Worm (Caenorhabditis elegans): ENCODE measurements around the gene tbce-1.

The tbce-1 gene

ce11 chrIV:8294650-8295049, at the start of gene tbce-1:
Gene tbce-1, plus strand, starts transcription at chrIV:8294690.
- 0 out of 2 replicates have a peak, but pooled peaks have one; percentile 62 for TF ChIP-seq zfp-3 (GFP tag; conservative IDR thresholded peaks at IDR 0.05)
- no peak for TF ChIP-seq php-3 (GFP tag; IDR thresholded peaks at IDR 0.05)

ce11 chrIV:8247341-8247740, 47.1 kb upstream of the tbce-1 start:
- no peak for TF ChIP-seq daf-16 (GFP tag; optimal IDR thresholded peaks at IDR 0.05)
- no peak for TF ChIP-seq daf-16 (tag; optimal IDR thresholded peaks at IDR 0.05)
- TF ChIP-seq aha-1 (tag): peak; percentile 31
- no peak for TF ChIP-seq nhr-48 (tag; optimal IDR thresholded peaks at IDR 0.05)
- no peak for TF ChIP-seq nhr-77 (tag; optimal IDR thresholded peaks at IDR 0.05)
- no peak for TF ChIP-seq lir-3 (tag; optimal IDR thresholded peaks at IDR 0.05)

ce11 chrIV:8251346-8251745, 43.1 kb upstream of the tbce-1 start:
- no peak for TF ChIP-seq vab-7 (GFP tag; IDR thresholded peaks at IDR 0.05)
- no peak for TF ChIP-seq spr-1 (tag; optimal IDR thresholded peaks at IDR 0.05)
- no peak for TF ChIP-seq lim-7 (GFP tag; IDR thresholded peaks at IDR 0.05)
- TF ChIP-seq rbr-2 (tag; optimal IDR thresholded peaks at IDR 0.05): no peak
- no peak for TF ChIP-seq nhr-48 (tag; optimal IDR thresholded peaks at IDR 0.05)
- no peak for TF ChIP-seq hif-1 (tag; optimal IDR thresholded peaks at IDR 0.05)
- no peak for TF ChIP-seq set-16 (GFP tag; IDR thresholded peaks at IDR 0.05)
- peak; percentile 21 for TF ChIP-seq hlh-11 (tag; optimal IDR thresholded peaks at IDR 0.05)
- no peak for TF ChIP-seq sdz-12 (GFP tag; optimal IDR thresholded peaks at IDR 0.05)
- TF ChIP-seq dve-1 (tag; optimal IDR thresholded peaks at IDR 0.05; ENCODE audit: insufficient read depth): peak; percentile 69
- no peak for TF ChIP-seq F10B5.3 (tag; optimal IDR thresholded peaks at IDR 0.05)
- no peak for TF ChIP-seq Y5F2A.4 (GFP tag; optimal IDR thresholded peaks at IDR 0.05)
- no peak for TF ChIP-seq ceh-44 (GFP tag; IDR thresholded peaks at IDR 0.05)
- TF ChIP-seq ceh-62 (tag; optimal IDR thresholded peaks at IDR 0.05): no peak
- TF ChIP-seq F26F4.8 (GFP tag; conservative IDR thresholded peaks at IDR 0.05): no peak
- TF ChIP-seq daf-12 (tag; optimal IDR thresholded peaks at IDR 0.05): no peak
- TF ChIP-seq madf-5 (GFP tag; IDR thresholded peaks at IDR 0.05): no peak
- TF ChIP-seq nhr-42 (GFP tag; IDR thresholded peaks at IDR 0.05): no peak
- no peak for TF ChIP-seq skn-1 (tag; optimal IDR thresholded peaks at IDR 0.05)
- no peak for TF ChIP-seq T26A8.4 (GFP tag; IDR thresholded peaks at IDR 0.05)
- TF ChIP-seq mdl-1 (tag; optimal IDR thresholded peaks at IDR 0.05): peak in 1 of 2 experiments; percentile 45
- TF ChIP-seq egl-27 (tag; optimal IDR thresholded peaks at IDR 0.05): no peak
- no peak for TF ChIP-seq zag-1 (tag; optimal IDR thresholded peaks at IDR 0.05)
- no peak for TF ChIP-seq egl-43 (GFP tag; IDR thresholded peaks at IDR 0.05)
- TF ChIP-seq snpc-1.2 (GFP tag; IDR thresholded peaks at IDR 0.05): no peak
- no peak for TF ChIP-seq cey-2 (tag; optimal IDR thresholded peaks at IDR 0.05; ENCODE audit: borderline replicate concordance, insufficient read depth)
- TF ChIP-seq ceh-28 (tag; optimal IDR thresholded peaks at IDR 0.05): no peak
- TF ChIP-seq snpc-4 (tag; optimal IDR thresholded peaks at IDR 0.05): no peak
- peak; percentile 38 for TF ChIP-seq nhr-28 (tag; optimal IDR thresholded peaks at IDR 0.05)
- TF ChIP-seq dmd-9 (GFP tag; IDR thresholded peaks at IDR 0.05): no peak
- no peak for TF ChIP-seq lin-29 (GFP tag; IDR thresholded peaks at IDR 0.05)
- TF ChIP-seq ama-1 (optimal IDR thresholded peaks at IDR 0.05): no peak
- TF ChIP-seq hlh-30 (tag; optimal IDR thresholded peaks at IDR 0.05; ENCODE audit: insufficient read depth): no peak
- TF ChIP-seq hmg-1.1 (GFP tag; IDR thresholded peaks at IDR 0.05): no peak
- TF ChIP-seq F49E8.2 (tag; optimal IDR thresholded peaks at IDR 0.05; ENCODE audit: borderline replicate concordance): no peak
- TF ChIP-seq Y48G9A.11 (GFP tag; IDR thresholded peaks at IDR 0.05): no peak
- no peak for TF ChIP-seq nhr-11 (tag; optimal IDR thresholded peaks at IDR 0.05)
- TF ChIP-seq Y75B8A.6 (GFP tag; IDR thresholded peaks at IDR 0.05): no peak
- TF ChIP-seq aly-2 (tag; optimal IDR thresholded peaks at IDR 0.05): no peak
- TF ChIP-seq aha-1 (tag): no peak
- TF ChIP-seq dmd-6 (GFP tag; IDR thresholded peaks at IDR 0.05): peak; percentile 75
- peak; percentile 29 for TF ChIP-seq pqm-1 (tag; optimal IDR thresholded peaks at IDR 0.05)
- TF ChIP-seq nhr-76 (tag; optimal IDR thresholded peaks at IDR 0.05): no peak

Measured in whole organism, L4 larva.